Worm (Caenorhabditis elegans) whole organism, late embryonic: Measurements from ENCODE around the gene unc-43.

Source experiments
- ama-1 ChIP-seq: fragments of 150-350 bp; optimal IDR thresholded peaks from 2 replicates; lab custom pipeline; 2014
- ceh-2 ChIP-seq: sonication (generic microtip); optimal IDR thresholded peaks from 2 replicates; lab custom pipeline; 2016; ENCODE audit warnings: missing genotype, missing genetic modification characterization, missing compliant biosample characterization
- ceh-34 ChIP-seq: sonication (generic microtip); optimal IDR thresholded peaks from 2 replicates; lab custom pipeline; 2016; ENCODE audit warnings: mild to moderate bottlenecking, missing genetic modification characterization, missing compliant biosample characterization
- ets-4 ChIP-seq: sonication (generic microtip); optimal IDR thresholded peaks from 2 replicates; lab custom pipeline; 2016; ENCODE audit warnings: missing genetic modification characterization, missing compliant biosample characterization
- fkh-6 ChIP-seq: sonication (generic microtip); optimal IDR thresholded peaks from 2 replicates; lab custom pipeline; 2016; ENCODE audit warnings: missing genetic modification characterization, missing compliant biosample characterization
- lim-6 ChIP-seq: sonication (generic microtip); optimal IDR thresholded peaks from 2 replicates; lab custom pipeline; 2016; ENCODE audit warnings: missing genetic modification characterization, missing compliant biosample characterization
- nhr-11 ChIP-seq: fragments of 150-350 bp; optimal IDR thresholded peaks from 2 replicates; lab custom pipeline; 2014; ENCODE audit warnings: missing biosample characterization, missing genetic modification characterization
- pha-2 ChIP-seq: sonication (generic microtip); optimal IDR thresholded peaks from 2 replicates; lab custom pipeline; 2017; ENCODE audit warnings: mild to moderate bottlenecking, missing genetic modification characterization, missing compliant biosample characterization
- pha-4 ChIP-seq: fragments of 150-350 bp; optimal IDR thresholded peaks from 2 replicates; lab custom pipeline; 2018; ENCODE audit warnings: missing biosample characterization, missing genetic modification reagents, missing genetic modification characterization
- tbx-2 ChIP-seq: sonication (generic microtip); optimal IDR thresholded peaks from 2 replicates; lab custom pipeline; 2016; ENCODE audit warnings: missing genetic modification characterization, missing compliant biosample characterization

DNA sequence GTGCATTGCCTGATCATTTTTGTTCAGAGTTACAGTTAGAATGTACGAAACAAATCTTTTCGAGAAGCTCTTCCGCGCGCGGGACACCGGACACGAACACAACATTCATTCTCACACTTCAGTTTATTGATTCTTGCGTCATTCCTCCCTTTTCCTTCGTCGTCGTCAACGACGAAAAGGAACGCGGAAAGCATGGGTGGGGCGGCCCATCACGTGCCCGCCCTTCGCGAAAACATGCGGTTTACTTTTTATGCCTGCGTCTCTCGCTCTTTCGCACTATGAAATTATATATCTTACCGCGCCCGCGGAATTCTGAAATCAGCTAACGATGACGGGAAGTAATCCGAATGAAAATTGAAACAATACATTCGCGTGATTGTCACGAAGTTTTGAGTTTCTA, 30.6 kb upstream of the unc-43 start:
- TF ChIP-seq fkh-6 (tag; lab: Kevin White, UChicago) (no peak), lim-6 (tag; lab: Kevin White, UChicago) (no peak), ceh-34 (tag; lab: Kevin White, UChicago) (peak; percentile 80), ama-1 (no peak), ceh-2 (tag; lab: Kevin White, UChicago) (peak; percentile 2), pha-2 (tag; lab: Kevin White, UChicago) (no peak), nhr-11 (tag; lab: Kevin White, UChicago) (no peak), tbx-2 (tag; lab: Kevin White, UChicago) (peak; percentile 24), pha-4 (tag; lab: Kevin White, UChicago) (no peak), ets-4 (tag; lab: Kevin White, UChicago) (peak; percentile 4)
